Fruit fly (Drosophila melanogaster) whole organism, embryonic: ENCODE data around the gene CG43954.

Experiments
- B-H1 ChIP-seq: fragments of 200-800 bp; sonication (Bioruptor generic); IDR thresholded peaks from 3 replicates; pipeline ENCODE4 v1.3.6; 2022; ENCODE audit warnings: missing biosample characterization, missing genetic modification characterization
- CG10147 ChIP-seq: fragments of 200-800 bp; sonication (Bioruptor generic); optimal IDR thresholded peaks from 2 replicates; lab custom pipeline; 2019; ENCODE audit warnings: missing biosample characterization, mild to moderate bottlenecking, missing genetic modification characterization, moderate library complexity
- CG10462 ChIP-seq: fragments of 200-800 bp; sonication (Bioruptor generic); optimal IDR thresholded peaks from 2 replicates; lab custom pipeline; 2016; ENCODE audit warnings: missing biosample characterization, missing genetic modification characterization
- CG11247 ChIP-seq: fragments of 200-800 bp; sonication (Bioruptor generic); IDR thresholded peaks from 2 replicates; pipeline ENCODE4 v1.3.6; 2022; ENCODE audit warnings: missing biosample characterization, missing genetic modification characterization
- CG13424 ChIP-seq: fragments of 200-800 bp; sonication (Bioruptor generic); optimal IDR thresholded peaks from 2 replicates; lab custom pipeline; 2019; ENCODE audit warnings: missing biosample characterization, mild to moderate bottlenecking, missing genetic modification characterization, moderate library complexity
- CG13894 ChIP-seq: fragments of 200-800 bp; sonication (Bioruptor generic); optimal IDR thresholded peaks from 3 replicates; lab custom pipeline; 2018; ENCODE audit warnings: missing biosample characterization, mild to moderate bottlenecking, missing genetic modification characterization, moderate library complexity
- CG14014 ChIP-seq: fragments of 200-800 bp; sonication (Bioruptor generic); IDR thresholded peaks from 2 replicates; pipeline ENCODE4 v1.3.6; 2022; ENCODE audit warnings: missing biosample characterization, missing genetic modification characterization
- CG15269 ChIP-seq: fragments of 200-800 bp; sonication (Bioruptor generic); optimal IDR thresholded peaks from 2 replicates; lab custom pipeline; 2018; ENCODE audit warnings: missing biosample characterization, mild to moderate bottlenecking, missing genetic modification characterization, moderate library complexity
- CG15479 ChIP-seq: fragments of 200-800 bp; sonication (Bioruptor generic); optimal IDR thresholded peaks from 3 replicates; lab custom pipeline; 2019; ENCODE audit warnings: missing biosample characterization, mild to moderate bottlenecking, missing genetic modification characterization, moderate library complexity
- CG1602 ChIP-seq: fragments of 200-800 bp; sonication (Bioruptor generic); optimal IDR thresholded peaks from 3 replicates; lab custom pipeline; 2016; ENCODE audit warnings: missing biosample characterization, missing genetic modification characterization
- CG16779 ChIP-seq: fragments of 200-800 bp; sonication (Bioruptor generic); IDR thresholded peaks from 2 replicates; pipeline ENCODE4 v1.3.6; 2022; ENCODE audit warnings: missing biosample characterization, missing genetic modification characterization
- CG17912 ChIP-seq: fragments of 200-800 bp; sonication (Bioruptor generic); optimal IDR thresholded peaks from 2 replicates; lab custom pipeline; 2018; ENCODE audit warnings: missing biosample characterization, mild to moderate bottlenecking, missing genetic modification characterization
- CG30431 ChIP-seq: fragments of 200-800 bp; sonication (Bioruptor generic); optimal IDR thresholded peaks from 2 replicates; lab custom pipeline; 2017; ENCODE audit warnings: missing biosample characterization, missing genetic modification characterization
- CG3407 ChIP-seq: fragments of 200-800 bp; sonication (Bioruptor generic); optimal IDR thresholded peaks from 2 replicates; lab custom pipeline; 2018; ENCODE audit warnings: missing biosample characterization, mild to moderate bottlenecking, missing genetic modification characterization
- CG34376 ChIP-seq: fragments of 200-800 bp; sonication (Bioruptor generic); optimal IDR thresholded peaks from 2 replicates; lab custom pipeline; 2018; ENCODE audit warnings: missing biosample characterization, mild to moderate bottlenecking, missing genetic modification characterization
- CG7556 ChIP-seq: fragments of 200-800 bp; sonication (Bioruptor generic); optimal IDR thresholded peaks from 2 replicates; lab custom pipeline; 2017; ENCODE audit warnings: missing biosample characterization, mild to moderate bottlenecking, missing genetic modification characterization
- CG7963 ChIP-seq: fragments of 200-800 bp; sonication (Bioruptor generic); IDR thresholded peaks from 3 replicates; pipeline ENCODE4 v1.3.6; 2022; ENCODE audit warnings: missing biosample characterization, missing genetic modification characterization; ENCODE audit not compliant: partially characterized antibody
- CG7987 ChIP-seq: fragments of 200-800 bp; sonication (Bioruptor generic); optimal IDR thresholded peaks from 2 replicates; lab custom pipeline; 2018; ENCODE audit warnings: missing biosample characterization, mild to moderate bottlenecking, missing genetic modification characterization, moderate library complexity
- CG8765 ChIP-seq: fragments of 200-800 bp; sonication (Bioruptor generic); IDR thresholded peaks from 2 replicates; pipeline ENCODE4 v1.3.6; 2022; ENCODE audit warnings: missing biosample characterization, missing genetic modification characterization
- CG9932 ChIP-seq: fragments of 200-800 bp; sonication (Bioruptor generic); IDR thresholded peaks from 2 replicates; pipeline ENCODE4 v1.3.6; 2022; ENCODE audit warnings: missing biosample characterization, missing genetic modification characterization
- Dfd ChIP-seq, 2 experiments: fragments of >200 bp; optimal IDR thresholded peaks; 2 replicates each; lab custom pipeline; 2017; ENCODE audit warnings: missing biosample characterization in 2 of 2, missing genetic modification characterization in 2 of 2
- Fer1 ChIP-seq: fragments of 200-800 bp; sonication (Bioruptor generic); optimal IDR thresholded peaks from 2 replicates; lab custom pipeline; 2017; ENCODE audit warnings: missing biosample characterization, mild to moderate bottlenecking, missing genetic modification characterization
- Fer3 ChIP-seq: fragments of 200-800 bp; sonication (Bioruptor generic); optimal IDR thresholded peaks from 2 replicates; lab custom pipeline; 2018; ENCODE audit warnings: missing biosample characterization, mild to moderate bottlenecking, missing genetic modification characterization, moderate library complexity
- Gsc ChIP-seq: fragments of 200-800 bp; sonication (Bioruptor generic); IDR thresholded peaks from 2 replicates; pipeline ENCODE4 v1.3.6; 2022; ENCODE audit warnings: missing biosample characterization, missing genetic modification characterization
- Gug ChIP-seq: fragments of 200-800 bp; sonication (Bioruptor generic); IDR thresholded peaks from 4 replicates; pipeline ENCODE4 v1.3.6; 2022; ENCODE audit warnings: missing biosample characterization, missing genetic modification characterization
- HLH3B ChIP-seq: fragments of 200-800 bp; sonication (Bioruptor generic); IDR thresholded peaks from 2 replicates; pipeline ENCODE4 v1.3.6; 2022; ENCODE audit warnings: missing biosample characterization, missing genetic modification characterization
- Hmr ChIP-seq: fragments of 200-800 bp; sonication (Bioruptor generic); optimal IDR thresholded peaks from 3 replicates; lab custom pipeline; 2017; ENCODE audit warnings: mild to moderate bottlenecking, missing biosample characterization, missing genetic modification reagents, missing genetic modification characterization
- MESR4 ChIP-seq: fragments of 200-800 bp; sonication (Bioruptor generic); optimal IDR thresholded peaks from 2 replicates; lab custom pipeline; 2018; ENCODE audit warnings: missing biosample characterization, mild to moderate bottlenecking, missing genetic modification characterization, moderate library complexity
- Med ChIP-seq: fragments of 200-800 bp; sonication (Bioruptor generic); peaks from one replicate; lab custom pipeline; 2016; ENCODE audit warnings: missing biosample characterization, missing genetic modification characterization, mild to moderate bottlenecking, inconsistent platforms, moderate library complexity
- NfI ChIP-seq: fragments of 200-800 bp; sonication (Bioruptor generic); optimal IDR thresholded peaks from 3 replicates; lab custom pipeline; 2018; ENCODE audit warnings: missing biosample characterization, mild to moderate bottlenecking, missing genetic modification characterization, moderate library complexity
- Scr ChIP-seq: fragments of 200-800 bp; sonication (Bioruptor generic); IDR thresholded peaks from 2 replicates; pipeline ENCODE4 v1.3.6; 2022; ENCODE audit warnings: missing biosample characterization, missing genetic modification characterization; ENCODE audit not compliant: partially characterized antibody
- Xrp1 ChIP-seq: fragments of 200-800 bp; sonication (Bioruptor generic); IDR thresholded peaks from 2 replicates; pipeline ENCODE4 v1.3.6; 2022; ENCODE audit warnings: missing biosample characterization, missing genetic modification characterization
- aop ChIP-seq: fragments of 200-800 bp; sonication (Bioruptor generic); IDR thresholded peaks from 2 replicates; pipeline ENCODE4 v1.3.6; 2022; ENCODE audit warnings: missing biosample characterization, missing genetic modification characterization
- bcd ChIP-seq: fragments of 200-800 bp; sonication (Bioruptor generic); optimal IDR thresholded peaks from 2 replicates; lab custom pipeline; 2017; ENCODE audit warnings: missing biosample characterization, mild to moderate bottlenecking, missing genetic modification characterization
- chinmo ChIP-seq: fragments of 200-800 bp; sonication (Bioruptor generic); IDR thresholded peaks from 4 replicates; pipeline ENCODE4 v1.3.6; 2022; ENCODE audit warnings: missing biosample characterization, missing genetic modification characterization; ENCODE audit not compliant: partially characterized antibody
- chm ChIP-seq: fragments of 200-800 bp; sonication (Bioruptor generic); IDR thresholded peaks from 2 replicates; pipeline ENCODE4 v1.3.6; 2022; ENCODE audit warnings: missing biosample characterization, missing genetic modification characterization
- dmrt99B ChIP-seq: fragments of 200-800 bp; sonication (Bioruptor generic); optimal IDR thresholded peaks from 2 replicates; lab custom pipeline; 2018; ENCODE audit warnings: missing biosample characterization, mild to moderate bottlenecking, missing genetic modification characterization, moderate library complexity
- emc ChIP-seq: fragments of 200-800 bp; sonication (Bioruptor generic); optimal IDR thresholded peaks from 2 replicates; lab custom pipeline; 2016; ENCODE audit warnings: missing biosample characterization, missing genetic modification characterization
- hbn ChIP-seq: fragments of 200-800 bp; sonication (Bioruptor generic); IDR thresholded peaks from 2 replicates; pipeline ENCODE4 v1.3.6; 2022; ENCODE audit warnings: missing biosample characterization, missing genetic modification characterization; ENCODE audit not compliant: partially characterized antibody
- her ChIP-seq: fragments of 200-800 bp; sonication (Bioruptor generic); optimal IDR thresholded peaks from 2 replicates; lab custom pipeline; 2016; ENCODE audit warnings: missing biosample characterization, missing genetic modification characterization
- luna ChIP-seq: fragments of 200-800 bp; sonication (Bioruptor generic); optimal IDR thresholded peaks from 2 replicates; lab custom pipeline; 2016; ENCODE audit warnings: missing biosample characterization, missing genetic modification characterization
- mam ChIP-seq: fragments of 200-800 bp; sonication (Bioruptor generic); optimal IDR thresholded peaks from 3 replicates; lab custom pipeline; 2016; ENCODE audit warnings: missing biosample characterization, missing genetic modification characterization
- p53 ChIP-seq: fragments of 200-800 bp; sonication (Bioruptor generic); optimal IDR thresholded peaks from 2 replicates; lab custom pipeline; 2016; ENCODE audit warnings: missing biosample characterization, missing genetic modification characterization
- pnt ChIP-seq: fragments of 200-800 bp; sonication (Bioruptor generic); optimal IDR thresholded peaks from 3 replicates; lab custom pipeline; 2016; ENCODE audit warnings: missing biosample characterization, missing genetic modification characterization
- pros ChIP-seq: fragments of 200-800 bp; sonication (Bioruptor generic); optimal IDR thresholded peaks from 3 replicates; lab custom pipeline; 2019; ENCODE audit warnings: missing biosample characterization, mild to moderate bottlenecking, missing genetic modification characterization, moderate library complexity
- run ChIP-seq: fragments of 200-800 bp; sonication (Bioruptor generic); optimal IDR thresholded peaks from 3 replicates; lab custom pipeline; 2018; ENCODE audit warnings: missing biosample characterization, mild to moderate bottlenecking, missing genetic modification characterization
- sisA ChIP-seq: fragments of 200-800 bp; sonication (Bioruptor generic); IDR thresholded peaks from 2 replicates; pipeline ENCODE4 v1.3.6; 2022; ENCODE audit warnings: missing biosample characterization, missing genetic modification characterization
- trh ChIP-seq: fragments of 200-800 bp; sonication (Bioruptor generic); optimal IDR thresholded peaks from 2 replicates; lab custom pipeline; 2016; ENCODE audit warnings: missing biosample characterization, missing genetic modification characterization
- unc-4 ChIP-seq: fragments of 200-800 bp; sonication (Bioruptor generic); IDR thresholded peaks from 2 replicates; pipeline ENCODE4 v1.3.6; 2022; ENCODE audit warnings: missing biosample characterization, missing genetic modification characterization; ENCODE audit not compliant: partially characterized antibody

CG43954 gene

dm6 chr3L:16647578-16648113 is 63.8 kb downstream of the CG43954 start, which contains the start of gene Abl (continued):
- TF ChIP-seq CG10462 (GFP tag; lab: Kevin White, UChicago) (peak; percentile 1), her (GFP tag; lab: Kevin White, UChicago) (peak; percentile 85), sisA (peak; percentile 34; the same call in 1 of the 2 replicates), CG10147 (GFP tag; lab: Kevin White, UChicago) (peak; percentile 51), CG7987 (GFP tag; lab: Kevin White, UChicago) (peak; percentile 78), unc-4 (GFP tag; lab: Robert Waterston, UW) (peak; percentile 86), Gsc (GFP tag; lab: Robert Waterston, UW) (no peak), CG30431 (GFP tag; lab: Kevin White, UChicago) (no peak), Gug (GFP tag; lab: Robert Waterston, UW) (no peak; the same call in 3 of the 4 replicates), bcd (peak; percentile 44), HLH3B (GFP tag; lab: Robert Waterston, UW) (0 out of 2 replicates have a peak, but pooled peaks have one; percentile 18), CG17912 (GFP tag; lab: Kevin White, UChicago) (peak; percentile 58), B-H1 (0 out of 3 replicates have a peak, but pooled peaks have one; percentile 20), mam (peak; percentile 82), p53 (peak; percentile 75), aop (GFP tag; lab: Robert Waterston, UW) (no peak), MESR4 (GFP tag; lab: Kevin White, UChicago) (peak; percentile 91), emc (GFP tag; lab: Kevin White, UChicago) (peak; percentile 58), CG15269 (tag; lab: Kevin White, UChicago) (no peak), CG7963 (GFP tag; lab: Robert Waterston, UW) (peak; percentile 67), CG9932 (GFP tag; lab: Robert Waterston, UW) (peak; percentile 88), chm (GFP tag; lab: Robert Waterston, UW) (peak; percentile 77; the same call in 1 of the 2 replicates), Fer1 (GFP tag; lab: Kevin White, UChicago) (peak; percentile 66), run (tag; lab: Kevin White, UChicago) (peak; percentile 26), CG34376 (GFP tag; lab: Kevin White, UChicago) (peak; percentile 34), pros (GFP tag; lab: Kevin White, UChicago) (no peak), CG3407 (GFP tag; lab: Kevin White, UChicago) (peak; percentile 45), CG16779 (GFP tag; lab: Robert Waterston, UW) (peak; percentile 65; the same call in 1 of the 2 replicates), pnt (GFP tag; lab: Kevin White, UChicago) (peak; percentile 35), dmrt99B (no peak), trh (GFP tag; lab: Kevin White, UChicago) (no peak), CG1602 (GFP tag; lab: Kevin White, UChicago) (peak; percentile 47), Hmr (GFP tag; lab: Kevin White, UChicago) (peak; percentile 95), CG11247 (GFP tag; lab: Robert Waterston, UW) (peak; percentile 63), Med (GFP tag; lab: Kevin White, UChicago) (peak; percentile 98), CG13424 (tag; lab: Kevin White, UChicago) (peak; percentile 52), CG15479 (GFP tag; lab: Kevin White, UChicago) (no peak), Xrp1 (peak; percentile 57), NfI (GFP tag; lab: Kevin White, UChicago) (peak; percentile 46), CG13894 (tag; lab: Kevin White, UChicago) (peak; percentile 91), Dfd (GFP tag; optimal IDR thresholded peaks at IDR 0.05; lab: Kevin White, UChicago) (no peak), hbn (GFP tag; lab: Robert Waterston, UW) (peak; percentile 82), chinmo (GFP tag; lab: Robert Waterston, UW) (peak; percentile 96), CG7556 (GFP tag; lab: Kevin White, UChicago) (peak; percentile 48), CG8765 (no peak), Fer3 (tag; lab: Kevin White, UChicago) (peak; percentile 62), luna (peak; percentile 79), Scr (GFP tag; lab: Robert Waterston, UW) (peak; percentile 77), CG14014 (peak; percentile 47; the same call in 1 of the 2 replicates)
